Fruit fly (Drosophila melanogaster) whole organism, embryonic: ENCODE data around the gene LSm3.
A peak's percentile ranks its signal among the peaks of the same experiment; 100 is the strongest.

Experiments
- Ada2b ChIP-seq: fragments of 200-800 bp; sonication (Bioruptor generic); IDR thresholded peaks from 2 replicates; pipeline ENCODE4 v1.3.6; 2022; ENCODE audit warnings: missing biosample characterization, missing genetic modification characterization
- Aef1 ChIP-seq: fragments of 200-800 bp; sonication (Bioruptor generic); IDR thresholded peaks from 3 replicates; pipeline ENCODE4 v1.3.6; 2022; ENCODE audit warnings: missing biosample characterization, missing genetic modification characterization
- CG10565 ChIP-seq: fragments of 200-800 bp; sonication (Bioruptor generic); optimal IDR thresholded peaks from 3 replicates; lab custom pipeline; 2016; ENCODE audit warnings: missing biosample characterization, mild to moderate bottlenecking, missing genetic modification characterization
- CG10979 ChIP-seq: fragments of 200-800 bp; sonication (Bioruptor generic); optimal IDR thresholded peaks from 2 replicates; lab custom pipeline; 2018; ENCODE audit warnings: missing biosample characterization, mild to moderate bottlenecking, missing genetic modification characterization, moderate library complexity
- CG11456 ChIP-seq: fragments of 200-800 bp; sonication (Bioruptor generic); IDR thresholded peaks from 3 replicates; pipeline ENCODE4 v1.3.6; 2022; ENCODE audit warnings: missing biosample characterization, missing genetic modification characterization
- CG11504 ChIP-seq: fragments of 200-800 bp; sonication (Bioruptor generic); optimal IDR thresholded peaks from 3 replicates; lab custom pipeline; 2019; ENCODE audit warnings: missing biosample characterization, mild to moderate bottlenecking, missing genetic modification characterization, moderate library complexity
- CG11695 ChIP-seq: fragments of 200-800 bp; sonication (Bioruptor generic); IDR thresholded peaks from 3 replicates; pipeline ENCODE4 v1.3.6; 2022; ENCODE audit warnings: missing biosample characterization, missing genetic modification characterization
- CG12219 ChIP-seq: fragments of 200-800 bp; sonication (Bioruptor generic); optimal IDR thresholded peaks from 3 replicates; lab custom pipeline; 2018; ENCODE audit warnings: missing biosample characterization, mild to moderate bottlenecking, missing genetic modification characterization
- CG14050 ChIP-seq: fragments of 200-800 bp; sonication (Bioruptor generic); IDR thresholded peaks from 3 replicates; pipeline ENCODE4 v1.3.6; 2022; ENCODE audit warnings: missing biosample characterization, missing genetic modification characterization
- CG1603 ChIP-seq: fragments of 200-800 bp; sonication (Bioruptor generic); optimal IDR thresholded peaks from 2 replicates; lab custom pipeline; 2019; ENCODE audit warnings: missing biosample characterization, mild to moderate bottlenecking, missing genetic modification characterization, moderate library complexity
- CG1647 ChIP-seq: fragments of 200-800 bp; sonication (Bioruptor generic); optimal IDR thresholded peaks from 3 replicates; lab custom pipeline; 2016; ENCODE audit warnings: missing biosample characterization, missing genetic modification characterization
- CG17186 ChIP-seq: fragments of 200-800 bp; sonication (Bioruptor generic); optimal IDR thresholded peaks from 3 replicates; lab custom pipeline; 2017; ENCODE audit warnings: missing biosample characterization, missing genetic modification reagents, missing genetic modification characterization
- CG18262 ChIP-seq: fragments of 200-800 bp; optimal IDR thresholded peaks from 3 replicates; lab custom pipeline; 2019; ENCODE audit warnings: missing biosample characterization, mild to moderate bottlenecking, missing genetic modification characterization, moderate library complexity
- CG2875 ChIP-seq: fragments of 200-800 bp; sonication (Bioruptor generic); optimal IDR thresholded peaks from 2 replicates; lab custom pipeline; 2017; ENCODE audit warnings: missing biosample characterization, mild to moderate bottlenecking, missing genetic modification characterization, missing genetic modification reagents
- CG31441 ChIP-seq: fragments of 200-800 bp; sonication (Bioruptor generic); IDR thresholded peaks from 2 replicates; pipeline ENCODE4 v1.3.6; 2022; ENCODE audit warnings: missing biosample characterization, missing genetic modification characterization
- CG3407 ChIP-seq: fragments of 200-800 bp; sonication (Bioruptor generic); optimal IDR thresholded peaks from 2 replicates; lab custom pipeline; 2018; ENCODE audit warnings: missing biosample characterization, mild to moderate bottlenecking, missing genetic modification characterization
- CG4360 ChIP-seq: fragments of 200-800 bp; sonication (Bioruptor generic); IDR thresholded peaks from 2 replicates; pipeline ENCODE4 v1.3.6; 2022; ENCODE audit warnings: missing biosample characterization, missing genetic modification characterization
- CG6272 ChIP-seq: fragments of 200-800 bp; sonication (Bioruptor generic); IDR thresholded peaks from 2 replicates; pipeline ENCODE4 v1.3.6; 2022; ENCODE audit warnings: missing biosample characterization, missing genetic modification characterization
- CG7357 ChIP-seq: fragments of 200-800 bp; sonication (Bioruptor generic); IDR thresholded peaks from 3 replicates; pipeline ENCODE4 v1.3.6; 2022; ENCODE audit warnings: missing biosample characterization, missing genetic modification characterization
- CG7839 ChIP-seq: fragments of 200-800 bp; sonication (Bioruptor generic); optimal IDR thresholded peaks from 3 replicates; lab custom pipeline; 2018; ENCODE audit warnings: missing biosample characterization, mild to moderate bottlenecking, missing genetic modification characterization, moderate library complexity
- CG8765 ChIP-seq: fragments of 200-800 bp; sonication (Bioruptor generic); IDR thresholded peaks from 2 replicates; pipeline ENCODE4 v1.3.6; 2022; ENCODE audit warnings: missing biosample characterization, missing genetic modification characterization
- Camta ChIP-seq: fragments of 200-800 bp; sonication (Bioruptor generic); optimal IDR thresholded peaks from 2 replicates; lab custom pipeline; 2016; ENCODE audit warnings: missing biosample characterization, missing genetic modification characterization
- Dp ChIP-seq: fragments of 200-800 bp; sonication (Bioruptor generic); optimal IDR thresholded peaks from 2 replicates; lab custom pipeline; 2018; ENCODE audit warnings: missing biosample characterization, mild to moderate bottlenecking, missing genetic modification characterization, moderate library complexity
- GATAe ChIP-seq: fragments of 200-800 bp; sonication (Bioruptor generic); conservative IDR thresholded peaks from 2 replicates; pipeline ENCODE4 v1.3.6; 2022; ENCODE audit warnings: missing biosample characterization, missing genetic modification characterization
- H15 ChIP-seq: fragments of 200-800 bp; sonication (Bioruptor generic); IDR thresholded peaks from 3 replicates; pipeline ENCODE4 v1.3.6; 2022; ENCODE audit warnings: missing biosample characterization, missing genetic modification characterization
- Hmr ChIP-seq: fragments of 200-800 bp; sonication (Bioruptor generic); optimal IDR thresholded peaks from 3 replicates; lab custom pipeline; 2017; ENCODE audit warnings: mild to moderate bottlenecking, missing biosample characterization, missing genetic modification reagents, missing genetic modification characterization
- Meics ChIP-seq: fragments of 200-800 bp; sonication (Bioruptor generic); optimal IDR thresholded peaks from 2 replicates; lab custom pipeline; 2017; ENCODE audit warnings: missing biosample characterization, mild to moderate bottlenecking, missing genetic modification characterization
- NFAT ChIP-seq: fragments of 200-800 bp; sonication (Bioruptor generic); IDR thresholded peaks from 2 replicates; pipeline ENCODE4 v1.3.6; 2022; ENCODE audit warnings: missing biosample characterization, missing genetic modification characterization
- Trl ChIP-seq, 3 experiments: fragments of >200 bp in 2 of 3; fragments of 200-800 bp in 1 of 3; sonication (Bioruptor generic) in 1 of 3; optimal IDR thresholded peaks; 2 replicates in 1 of 3; 3 replicates in 2 of 3; lab custom pipeline; 2016 to 2017; ENCODE audit warnings: missing biosample characterization in 1 of 3, missing genetic modification characterization in 1 of 3
- al ChIP-seq: fragments of 200-800 bp; sonication (Bioruptor generic); IDR thresholded peaks from 2 replicates; pipeline ENCODE4 v1.3.6; 2022; ENCODE audit warnings: missing biosample characterization, missing genetic modification characterization
- ap ChIP-seq: fragments of 200-800 bp; sonication (Bioruptor generic); IDR thresholded peaks from 2 replicates; pipeline ENCODE4 v1.3.6; 2022; ENCODE audit warnings: missing biosample characterization, missing genetic modification characterization
- az2 ChIP-seq: fragments of 200-800 bp; sonication (Bioruptor generic); optimal IDR thresholded peaks from 3 replicates; lab custom pipeline; 2016; ENCODE audit warnings: missing biosample characterization, missing genetic modification characterization
- chif ChIP-seq, 2 experiments: fragments of 200-800 bp; sonication (Bioruptor generic); optimal IDR thresholded peaks; 3 replicates each; lab custom pipeline; 2016; ENCODE audit warnings: missing biosample characterization in 2 of 2, missing genetic modification characterization in 2 of 2
- chn ChIP-seq: fragments of 200-800 bp; sonication (Bioruptor generic); optimal IDR thresholded peaks from 2 replicates; lab custom pipeline; 2016; ENCODE audit warnings: missing biosample characterization, missing genetic modification characterization
- corto ChIP-seq: fragments of 200-800 bp; sonication (Bioruptor generic); optimal IDR thresholded peaks from 2 replicates; lab custom pipeline; 2016; ENCODE audit warnings: missing biosample characterization, mild to moderate bottlenecking, missing genetic modification characterization, moderate library complexity
- crp ChIP-seq, 2 experiments: fragments of 200-800 bp; sonication (Bioruptor generic); optimal IDR thresholded peaks; 2 replicates in 1 of 2; 3 replicates in 1 of 2; lab custom pipeline; 2017; ENCODE audit warnings: missing biosample characterization in 2 of 2, missing genetic modification characterization in 2 of 2, mild to moderate bottlenecking in 1 of 2, moderate library complexity in 1 of 2
- dmrt11E ChIP-seq: fragments of 200-800 bp; sonication (Bioruptor generic); optimal IDR thresholded peaks from 3 replicates; lab custom pipeline; 2018; ENCODE audit warnings: missing biosample characterization, mild to moderate bottlenecking, missing genetic modification characterization, moderate library complexity
- en ChIP-seq: fragments of 200-800 bp; sonication (Bioruptor generic); optimal IDR thresholded peaks from 2 replicates; lab custom pipeline; 2016; ENCODE audit warnings: missing biosample characterization, missing genetic modification characterization
- fd3F ChIP-seq: fragments of 200-800 bp; sonication (Bioruptor generic); optimal IDR thresholded peaks from 2 replicates; lab custom pipeline; 2018; ENCODE audit warnings: missing biosample characterization, mild to moderate bottlenecking, missing genetic modification characterization, moderate library complexity
- gce ChIP-seq: fragments of 200-800 bp; sonication (Bioruptor generic); IDR thresholded peaks from 3 replicates; pipeline ENCODE4 v1.3.6; 2022; ENCODE audit warnings: missing biosample characterization, missing genetic modification characterization
- gsb-n ChIP-seq: fragments of 200-800 bp; sonication (Bioruptor generic); optimal IDR thresholded peaks from 3 replicates; lab custom pipeline; 2018; ENCODE audit warnings: missing biosample characterization, mild to moderate bottlenecking, missing genetic modification characterization
- inv ChIP-seq: fragments of 200-800 bp; sonication (Bioruptor generic); IDR thresholded peaks from 2 replicates; pipeline ENCODE4 v1.3.6; 2022; ENCODE audit warnings: missing biosample characterization, missing genetic modification characterization; ENCODE audit not compliant: partially characterized antibody
- lov ChIP-seq, 2 experiments: fragments of 200-800 bp in 1 of 2; fragments of >200 bp in 1 of 2; sonication (Bioruptor generic) in 1 of 2; IDR thresholded peaks in 1 of 2; optimal IDR thresholded peaks in 1 of 2; 2 replicates in 1 of 2; 3 replicates in 1 of 2; pipeline versions ENCODE4 v1.3.6 to Lab custom; 2017 to 2022; ENCODE audit warnings: missing biosample characterization in 1 of 2, missing genetic modification characterization in 1 of 2
- nerfin-1 ChIP-seq: fragments of 200-800 bp; sonication (Bioruptor generic); optimal IDR thresholded peaks from 3 replicates; lab custom pipeline; 2019; ENCODE audit warnings: missing biosample characterization, mild to moderate bottlenecking, missing genetic modification characterization, moderate library complexity
- nmo ChIP-seq: fragments of 200-800 bp; sonication (Bioruptor generic); optimal IDR thresholded peaks from 2 replicates; lab custom pipeline; 2018; ENCODE audit warnings: missing biosample characterization, mild to moderate bottlenecking, missing genetic modification characterization, moderate library complexity
- pum ChIP-seq: fragments of 200-800 bp; sonication (Bioruptor generic); optimal IDR thresholded peaks from 2 replicates; lab custom pipeline; 2016; ENCODE audit warnings: missing biosample characterization, missing genetic modification characterization
- sr ChIP-seq: fragments of 200-800 bp; sonication (Bioruptor generic); IDR thresholded peaks from 3 replicates; pipeline ENCODE4 v1.3.6; 2022; ENCODE audit warnings: missing biosample characterization, missing genetic modification characterization
- stc ChIP-seq: fragments of 200-800 bp; sonication (Bioruptor generic); IDR thresholded peaks from 2 replicates; pipeline ENCODE4 v1.3.6; 2022; ENCODE audit warnings: missing biosample characterization, missing genetic modification characterization
- tin ChIP-seq: fragments of 200-800 bp; sonication (Bioruptor generic); optimal IDR thresholded peaks from 3 replicates; lab custom pipeline; 2016; ENCODE audit warnings: missing biosample characterization, missing genetic modification characterization

LSm3 gene

DNA sequence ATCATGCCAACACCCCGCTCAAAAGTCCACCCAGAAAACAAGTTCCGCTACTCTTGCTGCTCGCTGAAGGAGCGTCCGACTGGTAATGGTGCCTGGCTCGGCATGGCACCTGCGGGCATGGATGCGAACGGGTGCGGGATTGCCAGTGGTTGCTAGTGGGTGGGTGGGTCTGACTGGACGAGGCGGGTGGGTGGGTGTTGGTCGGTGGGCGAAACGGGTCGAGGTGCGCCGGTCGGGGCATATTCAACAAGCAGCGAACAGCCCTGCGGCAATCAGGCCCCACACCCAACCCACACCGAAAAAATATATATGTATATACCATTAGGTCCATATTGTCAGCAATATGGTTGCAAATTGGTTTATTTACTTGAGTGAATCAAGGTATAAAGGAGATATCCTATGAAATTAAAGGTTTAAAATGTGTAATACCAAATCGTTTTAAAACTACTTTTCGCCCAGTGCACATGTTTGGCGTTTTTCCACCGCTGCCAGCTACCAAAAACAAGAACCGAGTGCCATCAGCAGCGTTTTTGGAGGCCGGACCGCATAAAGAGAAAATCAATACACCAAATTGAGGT is 14.7 kb downstream of the LSm3 start (continued):
- no peak for TF ChIP-seq inv (GFP tag; lab: Robert Waterston, UW)
- TF ChIP-seq CG11456 (GFP tag; lab: Robert Waterston, UW): peak; percentile 58; the same call in 1 of the 3 replicates
- no peak for TF ChIP-seq CG10565 (GFP tag; lab: Kevin White, UChicago)
- no peak for TF ChIP-seq pum (GFP tag; lab: Kevin White, UChicago)
- peak; percentile 62; the same call in 1 of the 3 replicates for TF ChIP-seq sr
- peak; percentile 61 for TF ChIP-seq CG31441
- TF ChIP-seq lov (optimal IDR thresholded peaks at IDR 0.05; lab: Kevin White, UChicago): no peak
- TF ChIP-seq lov (GFP tag; IDR thresholded peaks at IDR 0.05; lab: Robert Waterston, UW): no peak
- peak; percentile 41 for TF ChIP-seq az2
- TF ChIP-seq GATAe (GFP tag; lab: Robert Waterston, UW): 0 out of 2 replicates have a peak, but pooled peaks have one; percentile 15
- peak; percentile 69 for TF ChIP-seq Meics (GFP tag; lab: Kevin White, UChicago)
- no peak for TF ChIP-seq CG17186 (GFP tag; lab: Kevin White, UChicago)
- peak; percentile 75 for TF ChIP-seq CG11695 (GFP tag; lab: Robert Waterston, UW)
- peak; percentile 9 for TF ChIP-seq gsb-n (tag; lab: Kevin White, UChicago)
- no peak for TF ChIP-seq Dp
- peak; percentile 45 for TF ChIP-seq CG18262 (tag; lab: Kevin White, UChicago)
- peak; percentile 59 for TF ChIP-seq al (GFP tag; lab: Robert Waterston, UW)
- TF ChIP-seq CG8765 (GFP tag; lab: Robert Waterston, UW): no peak
- no peak for TF ChIP-seq chn (GFP tag; lab: Kevin White, UChicago)
- peak; percentile 35; the same call in 1 of the 2 replicates for TF ChIP-seq ap
- TF ChIP-seq CG14050 (GFP tag; lab: Robert Waterston, UW): peak; percentile 41; the same call in 2 of the 3 replicates
- peak; percentile 4 for TF ChIP-seq dmrt11E
- TF ChIP-seq Aef1 (GFP tag; lab: Robert Waterston, UW): peak; percentile 67; the same call in 2 of the 3 replicates
- TF ChIP-seq CG10979 (tag; lab: Kevin White, UChicago): peak; percentile 22
- TF ChIP-seq chif (GFP tag; optimal IDR thresholded peaks at IDR 0.05; lab: Kevin White, UChicago): peak in 1 of 2 experiments; percentile 1
- peak; percentile 72 for TF ChIP-seq CG7839 (tag; lab: Kevin White, UChicago)
- TF ChIP-seq CG6272 (GFP tag; lab: Robert Waterston, UW): peak; percentile 44; the same call in 1 of the 2 replicates
- peak; percentile 26 for TF ChIP-seq nerfin-1 (tag; lab: Kevin White, UChicago)
- no peak for TF ChIP-seq en (GFP tag; lab: Kevin White, UChicago)
- TF ChIP-seq Ada2b (GFP tag; lab: Robert Waterston, UW): peak; percentile 78
- no peak for TF ChIP-seq tin
- peak; percentile 21; the same call in 1 of the 3 replicates for TF ChIP-seq gce (GFP tag; lab: Robert Waterston, UW)
- TF ChIP-seq CG1647 (GFP tag; lab: Kevin White, UChicago): no peak
- TF ChIP-seq NFAT: no peak
- TF ChIP-seq CG2875: no peak
- no peak for TF ChIP-seq crp (GFP tag; optimal IDR thresholded peaks at IDR 0.05; lab: Kevin White, UChicago)
- peak; percentile 74 for TF ChIP-seq Hmr (GFP tag; lab: Kevin White, UChicago)
- TF ChIP-seq CG7357: peak; percentile 53; the same call in 2 of the 3 replicates
- no peak for TF ChIP-seq Trl (optimal IDR thresholded peaks at IDR 0.05; lab: Kevin White, UChicago)
- TF ChIP-seq Trl (GFP tag; optimal IDR thresholded peaks at IDR 0.05; lab: Kevin White, UChicago): no peak
- peak; percentile 65 for TF ChIP-seq nmo (GFP tag; lab: Kevin White, UChicago)
- no peak for TF ChIP-seq CG4360 (GFP tag; lab: Robert Waterston, UW)
- TF ChIP-seq corto (GFP tag; lab: Kevin White, UChicago): no peak
- TF ChIP-seq H15 (GFP tag; lab: Robert Waterston, UW): peak; percentile 47; the same call in 1 of the 3 replicates
- TF ChIP-seq Camta (GFP tag; lab: Kevin White, UChicago): no peak
- peak; percentile 68 for TF ChIP-seq stc (GFP tag; lab: Robert Waterston, UW)
- TF ChIP-seq CG3407 (GFP tag; lab: Kevin White, UChicago): peak; percentile 35
- TF ChIP-seq CG11504 (tag; lab: Kevin White, UChicago): peak; percentile 78
- TF ChIP-seq CG1603 (tag; lab: Kevin White, UChicago): peak; percentile 39
- TF ChIP-seq CG12219: peak; percentile 64
- peak; percentile 62 for TF ChIP-seq fd3F
